Fruit fly (Drosophila melanogaster) whole organism, embryonic: ENCODE results near the gene Prosbeta6.

ENCODE experiments used
- CG10321 ChIP-seq: fragments of 200-800 bp; sonication (Bioruptor generic); IDR thresholded peaks from 2 replicates; pipeline ENCODE4 v1.3.6; 2022; ENCODE audit warnings: missing biosample characterization, missing genetic modification characterization
- CG10431 ChIP-seq: fragments of 200-800 bp; sonication (Bioruptor generic); optimal IDR thresholded peaks from 3 replicates; lab custom pipeline; 2018; ENCODE audit warnings: missing biosample characterization, mild to moderate bottlenecking, missing genetic modification characterization
- CG10543 ChIP-seq: fragments of 200-800 bp; sonication (Bioruptor generic); optimal IDR thresholded peaks from 3 replicates; lab custom pipeline; 2017; ENCODE audit warnings: missing biosample characterization, mild to moderate bottlenecking, missing genetic modification characterization, moderate library complexity
- CG11504 ChIP-seq: fragments of 200-800 bp; sonication (Bioruptor generic); optimal IDR thresholded peaks from 3 replicates; lab custom pipeline; 2019; ENCODE audit warnings: missing biosample characterization, mild to moderate bottlenecking, missing genetic modification characterization, moderate library complexity
- CG11695 ChIP-seq: fragments of 200-800 bp; sonication (Bioruptor generic); IDR thresholded peaks from 3 replicates; pipeline ENCODE4 v1.3.6; 2022; ENCODE audit warnings: missing biosample characterization, missing genetic modification characterization
- CG12744 ChIP-seq: fragments of 200-800 bp; sonication (Bioruptor generic); optimal IDR thresholded peaks from 2 replicates; lab custom pipeline; 2016; ENCODE audit warnings: missing biosample characterization, missing genetic modification characterization
- CG14667 ChIP-seq: fragments of 200-800 bp; sonication (Bioruptor generic); IDR thresholded peaks from 2 replicates; pipeline ENCODE4 v1.3.6; 2022; ENCODE audit warnings: missing biosample characterization, missing genetic modification characterization
- CG1529 ChIP-seq: fragments of 200-800 bp; sonication (Bioruptor generic); optimal IDR thresholded peaks from 3 replicates; lab custom pipeline; 2018; ENCODE audit warnings: missing biosample characterization, missing genetic modification characterization
- CG15601 ChIP-seq: fragments of 200-800 bp; sonication (Bioruptor generic); optimal IDR thresholded peaks from 3 replicates; lab custom pipeline; 2019; ENCODE audit warnings: missing biosample characterization, mild to moderate bottlenecking, missing genetic modification characterization, moderate library complexity
- CG17359 ChIP-seq: fragments of 200-800 bp; sonication (Bioruptor generic); optimal IDR thresholded peaks from 3 replicates; lab custom pipeline; 2018; ENCODE audit warnings: missing biosample characterization, mild to moderate bottlenecking, missing genetic modification characterization, moderate library complexity
- CG17568 ChIP-seq: fragments of 200-800 bp; sonication (Bioruptor generic); optimal IDR thresholded peaks from 2 replicates; lab custom pipeline; 2018; ENCODE audit warnings: missing biosample characterization, mild to moderate bottlenecking, missing genetic modification characterization, moderate library complexity
- CG17829 ChIP-seq: fragments of 200-800 bp; optimal IDR thresholded peaks from 2 replicates; lab custom pipeline; 2019; ENCODE audit warnings: missing biosample characterization, mild to moderate bottlenecking, missing genetic modification characterization, moderate library complexity
- CG31388 ChIP-seq: fragments of 200-800 bp; sonication (Bioruptor generic); optimal IDR thresholded peaks from 2 replicates; lab custom pipeline; 2016; ENCODE audit warnings: missing biosample characterization, missing genetic modification characterization
- CG3163 ChIP-seq: fragments of 200-800 bp; sonication (Bioruptor generic); optimal IDR thresholded peaks from 3 replicates; lab custom pipeline; 2016; ENCODE audit warnings: missing biosample characterization, missing genetic modification characterization
- CG32532 ChIP-seq: fragments of 200-800 bp; sonication (Bioruptor generic); IDR thresholded peaks from 2 replicates; pipeline ENCODE4 v1.3.6; 2022; ENCODE audit warnings: missing biosample characterization, missing genetic modification characterization
- CG6854 ChIP-seq: fragments of 200-800 bp; sonication (Bioruptor generic); optimal IDR thresholded peaks from 3 replicates; lab custom pipeline; 2017; ENCODE audit warnings: missing biosample characterization, mild to moderate bottlenecking, missing genetic modification characterization
- CG7372 ChIP-seq: fragments of 200-800 bp; sonication (Bioruptor generic); IDR thresholded peaks from 2 replicates; pipeline ENCODE4 v1.3.6; 2022; ENCODE audit warnings: missing biosample characterization, missing genetic modification characterization
- CG7928 ChIP-seq: fragments of 200-800 bp; sonication (Bioruptor generic); optimal IDR thresholded peaks from 2 replicates; lab custom pipeline; 2017; ENCODE audit warnings: missing biosample characterization, mild to moderate bottlenecking, missing genetic modification characterization
- CG8281 ChIP-seq: fragments of 200-800 bp; sonication (Bioruptor generic); optimal IDR thresholded peaks from 2 replicates; lab custom pipeline; 2018; ENCODE audit warnings: missing biosample characterization, mild to moderate bottlenecking, missing genetic modification characterization, moderate library complexity
- CG8924 ChIP-seq: fragments of 200-800 bp; optimal IDR thresholded peaks from 3 replicates; lab custom pipeline; 2019; ENCODE audit warnings: missing biosample characterization, mild to moderate bottlenecking, missing genetic modification characterization, moderate library complexity
- CG9817 ChIP-seq: fragments of 200-800 bp; sonication (Bioruptor generic); optimal IDR thresholded peaks from 2 replicates; lab custom pipeline; 2018; ENCODE audit warnings: missing biosample characterization, mild to moderate bottlenecking, missing genetic modification characterization, moderate library complexity
- CG9932 ChIP-seq: fragments of 200-800 bp; sonication (Bioruptor generic); IDR thresholded peaks from 2 replicates; pipeline ENCODE4 v1.3.6; 2022; ENCODE audit warnings: missing biosample characterization, missing genetic modification characterization
- Dip2 ChIP-seq: fragments of 200-800 bp; sonication (Bioruptor generic); IDR thresholded peaks from 2 replicates; pipeline ENCODE4 v1.3.6; 2022; ENCODE audit warnings: missing biosample characterization, missing genetic modification characterization
- H2.0 ChIP-seq: fragments of 200-800 bp; sonication (Bioruptor generic); IDR thresholded peaks from 2 replicates; pipeline ENCODE4 v1.3.6; 2022; ENCODE audit warnings: missing biosample characterization, missing genetic modification characterization
- Pdp1 ChIP-seq, 2 experiments: fragments of 200-800 bp; sonication (Bioruptor generic); optimal IDR thresholded peaks; 3 replicates each; lab custom pipeline; 2016; ENCODE audit warnings: missing biosample characterization in 2 of 2, missing genetic modification characterization in 2 of 2, mild to moderate bottlenecking in 1 of 2, moderate library complexity in 1 of 2
- Spps ChIP-seq: fragments of 200-800 bp; sonication (Bioruptor generic); optimal IDR thresholded peaks from 2 replicates; lab custom pipeline; 2018; ENCODE audit warnings: missing biosample characterization, mild to moderate bottlenecking, missing genetic modification characterization
- Sry-δ ChIP-seq: fragments of 200-800 bp; sonication (Bioruptor generic); optimal IDR thresholded peaks from 2 replicates; lab custom pipeline; 2016; ENCODE audit warnings: missing biosample characterization, missing genetic modification characterization
- Taf1 ChIP-seq: fragments of 200-800 bp; sonication (Bioruptor generic); IDR thresholded peaks from 2 replicates; pipeline ENCODE4 v1.3.6; 2022; ENCODE audit warnings: missing biosample characterization, missing genetic modification characterization
- Trl ChIP-seq, 3 experiments: fragments of >200 bp in 2 of 3; fragments of 200-800 bp in 1 of 3; sonication (Bioruptor generic) in 1 of 3; optimal IDR thresholded peaks; 2 replicates in 1 of 3; 3 replicates in 2 of 3; lab custom pipeline; 2016 to 2017; ENCODE audit warnings: missing biosample characterization in 1 of 3, missing genetic modification characterization in 1 of 3
- Xbp1 ChIP-seq: fragments of 200-800 bp; sonication (Bioruptor generic); optimal IDR thresholded peaks from 3 replicates; lab custom pipeline; 2016; ENCODE audit warnings: missing biosample characterization, mild to moderate bottlenecking, missing genetic modification characterization
- al ChIP-seq: fragments of 200-800 bp; sonication (Bioruptor generic); IDR thresholded peaks from 2 replicates; pipeline ENCODE4 v1.3.6; 2022; ENCODE audit warnings: missing biosample characterization, missing genetic modification characterization
- cato ChIP-seq: fragments of 200-800 bp; sonication (Bioruptor generic); optimal IDR thresholded peaks from 2 replicates; lab custom pipeline; 2016; ENCODE audit warnings: missing biosample characterization, missing genetic modification characterization, borderline replicate concordance
- danr ChIP-seq: fragments of 200-800 bp; sonication (Bioruptor generic); IDR thresholded peaks from 2 replicates; pipeline ENCODE4 v1.3.6; 2022; ENCODE audit warnings: missing biosample characterization, missing genetic modification characterization
- emc ChIP-seq: fragments of 200-800 bp; sonication (Bioruptor generic); optimal IDR thresholded peaks from 2 replicates; lab custom pipeline; 2016; ENCODE audit warnings: missing biosample characterization, missing genetic modification characterization
- exex ChIP-seq: fragments of 200-800 bp; sonication (Bioruptor generic); optimal IDR thresholded peaks from 4 replicates; lab custom pipeline; 2018; ENCODE audit warnings: missing biosample characterization, mild to moderate bottlenecking, missing genetic modification characterization, moderate library complexity
- fu2 ChIP-seq: fragments of 200-800 bp; sonication (Bioruptor generic); optimal IDR thresholded peaks from 2 replicates; lab custom pipeline; 2016; ENCODE audit warnings: missing biosample characterization, missing genetic modification characterization
- gcm2 ChIP-seq: fragments of 200-800 bp; sonication (Bioruptor generic); optimal IDR thresholded peaks from 2 replicates; lab custom pipeline; 2016; ENCODE audit warnings: missing biosample characterization, missing genetic modification characterization
- kay ChIP-seq: fragments of 200-800 bp; sonication (Bioruptor generic); optimal IDR thresholded peaks from 2 replicates; lab custom pipeline; 2016; ENCODE audit warnings: missing biosample characterization, missing genetic modification characterization
- lilli ChIP-seq: fragments of 200-800 bp; sonication (Bioruptor generic); optimal IDR thresholded peaks from 3 replicates; lab custom pipeline; 2016; ENCODE audit warnings: missing biosample characterization, missing genetic modification characterization
- maf-S ChIP-seq: fragments of 200-800 bp; sonication (Bioruptor generic); optimal IDR thresholded peaks from 2 replicates; lab custom pipeline; 2016; ENCODE audit warnings: missing biosample characterization, missing genetic modification characterization
- nom ChIP-seq: fragments of 200-800 bp; sonication (Bioruptor generic); optimal IDR thresholded peaks from 2 replicates; lab custom pipeline; 2017; ENCODE audit warnings: missing biosample characterization, missing genetic modification characterization, mild to moderate bottlenecking, moderate library complexity, missing genetic modification reagents
- peb ChIP-seq: fragments of 200-800 bp; sonication (Bioruptor generic); IDR thresholded peaks from 2 replicates; pipeline ENCODE4 v1.3.6; 2022; ENCODE audit warnings: missing biosample characterization, missing genetic modification characterization
- sens ChIP-seq: fragments of 200-800 bp; sonication (Bioruptor generic); peaks from one replicate; lab custom pipeline; 2016; ENCODE audit warnings: missing biosample characterization, missing genetic modification characterization
- seq ChIP-seq: fragments of 200-800 bp; sonication (Bioruptor generic); IDR thresholded peaks from 2 replicates; pipeline ENCODE4 v1.3.6; 2022; ENCODE audit warnings: missing biosample characterization, missing genetic modification characterization
- sisA ChIP-seq: fragments of 200-800 bp; sonication (Bioruptor generic); IDR thresholded peaks from 2 replicates; pipeline ENCODE4 v1.3.6; 2022; ENCODE audit warnings: missing biosample characterization, missing genetic modification characterization
- slou ChIP-seq: fragments of 200-800 bp; sonication (Bioruptor generic); optimal IDR thresholded peaks from 3 replicates; lab custom pipeline; 2016; ENCODE audit warnings: missing biosample characterization, missing genetic modification characterization
- sna ChIP-seq: fragments of 200-800 bp; sonication (Bioruptor generic); IDR thresholded peaks from 2 replicates; pipeline ENCODE4 v1.3.6; 2022; ENCODE audit warnings: missing biosample characterization, missing genetic modification characterization; ENCODE audit not compliant: partially characterized antibody
- vvl ChIP-seq: fragments of 200-800 bp; sonication (Bioruptor generic); IDR thresholded peaks from 2 replicates; pipeline ENCODE4 v1.3.6; 2022; ENCODE audit warnings: missing biosample characterization, missing genetic modification characterization
- zfh1 ChIP-seq: fragments of 200-800 bp; sonication (Bioruptor generic); IDR thresholded peaks from 3 replicates; pipeline ENCODE4 v1.3.6; 2022; ENCODE audit warnings: missing biosample characterization, missing genetic modification characterization

Gene Prosbeta6

DNA sequence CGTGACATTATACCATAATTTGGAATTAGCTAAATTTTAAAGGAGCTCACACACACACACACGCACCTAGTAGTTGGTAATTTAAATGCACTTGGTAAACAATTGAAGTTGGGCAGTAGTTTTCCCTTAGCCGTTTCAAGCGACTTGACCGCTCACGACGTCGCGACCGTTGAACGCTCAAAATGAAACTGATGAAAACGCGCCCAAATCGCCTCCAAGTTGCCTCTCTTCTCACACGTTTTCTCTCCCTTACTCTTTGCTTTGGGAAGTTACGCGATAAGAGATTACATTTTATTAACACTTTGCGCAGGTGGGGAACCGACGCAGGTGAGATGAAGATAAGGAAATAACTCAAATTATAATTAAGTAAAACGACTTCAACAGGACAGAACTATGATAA is 38.0 kb downstream of the Prosbeta6 start (continued):
- TF ChIP-seq CG3163 (GFP tag; lab: Kevin White, UChicago), result peak; percentile 86
- no peak for TF ChIP-seq maf-S (GFP tag; lab: Kevin White, UChicago)
- no peak for TF ChIP-seq CG6854
- no peak for TF ChIP-seq CG10321 (GFP tag; lab: Robert Waterston, UW)
- TF ChIP-seq fu2, result no peak
- TF ChIP-seq danr, result no peak
- no peak for TF ChIP-seq emc (GFP tag; lab: Kevin White, UChicago)
- TF ChIP-seq al (GFP tag; lab: Robert Waterston, UW), result no peak
- TF ChIP-seq H2.0, result no peak
- TF ChIP-seq Xbp1 (GFP tag; lab: Kevin White, UChicago), result no peak
- TF ChIP-seq CG11695 (GFP tag; lab: Robert Waterston, UW), result 0 out of 3 replicates have a peak, but pooled peaks have one; percentile 26
- TF ChIP-seq CG10543 (GFP tag; lab: Kevin White, UChicago), result peak; percentile 12
- TF ChIP-seq CG1529, result no peak
- no peak for TF ChIP-seq sisA (GFP tag; lab: Robert Waterston, UW)
- peak in 1 of 2 experiments; percentile 75 for TF ChIP-seq Pdp1 (GFP tag; optimal IDR thresholded peaks at IDR 0.05; lab: Kevin White, UChicago)
- no peak for TF ChIP-seq sna (GFP tag; lab: Robert Waterston, UW)
- no peak for TF ChIP-seq peb (GFP tag; lab: Robert Waterston, UW)
- TF ChIP-seq seq, result no peak
- peak; percentile 9 for TF ChIP-seq CG17568 (GFP tag; lab: Kevin White, UChicago)
- TF ChIP-seq CG15601, result peak; percentile 27
- TF ChIP-seq slou (GFP tag; lab: Kevin White, UChicago), result no peak
- no peak for TF ChIP-seq CG8281 (tag; lab: Kevin White, UChicago)
- TF ChIP-seq Spps (tag; lab: Kevin White, UChicago), result no peak
- no peak for TF ChIP-seq exex (tag; lab: Kevin White, UChicago)
- TF ChIP-seq CG31388 (GFP tag; lab: Kevin White, UChicago), result no peak
- TF ChIP-seq CG17359 (tag; lab: Kevin White, UChicago), result peak; percentile 17
- TF ChIP-seq CG7928 (GFP tag; lab: Kevin White, UChicago), result no peak
- no peak for TF ChIP-seq nom (GFP tag; lab: Kevin White, UChicago)
- no peak for TF ChIP-seq cato (GFP tag; lab: Kevin White, UChicago)
- TF ChIP-seq Dip2 (GFP tag; lab: Robert Waterston, UW), result no peak
- no peak for TF ChIP-seq lilli (GFP tag; lab: Kevin White, UChicago)

DNA sequence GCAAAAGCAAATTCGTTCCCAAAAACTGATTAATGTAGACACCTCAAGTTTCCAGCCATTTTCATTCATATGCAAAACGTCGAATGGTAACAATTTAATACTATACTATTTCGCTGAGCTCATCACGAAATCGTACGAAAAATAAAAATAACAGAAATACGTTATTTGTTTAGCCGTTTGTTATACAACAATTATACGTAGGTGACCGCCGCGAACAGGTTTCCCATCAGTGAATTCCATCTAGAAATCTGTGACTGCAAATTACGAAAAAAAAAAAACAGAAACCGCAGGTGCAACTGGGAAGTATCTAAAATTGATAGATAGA is 38.5 kb downstream of the Prosbeta6 start:
- TF ChIP-seq zfh1 (GFP tag; lab: Robert Waterston, UW) (0 out of 3 replicates have a peak, but pooled peaks have one; percentile 0), CG11504 (tag; lab: Kevin White, UChicago) (peak; percentile 9), sens (GFP tag; lab: Kevin White, UChicago) (peak; percentile 54), Pdp1 (GFP tag; optimal IDR thresholded peaks at IDR 0.05; lab: Kevin White, UChicago) (peak in 1 of 2 experiments; percentile 71), Sry-δ (GFP tag; lab: Kevin White, UChicago) (no peak)

DNA sequence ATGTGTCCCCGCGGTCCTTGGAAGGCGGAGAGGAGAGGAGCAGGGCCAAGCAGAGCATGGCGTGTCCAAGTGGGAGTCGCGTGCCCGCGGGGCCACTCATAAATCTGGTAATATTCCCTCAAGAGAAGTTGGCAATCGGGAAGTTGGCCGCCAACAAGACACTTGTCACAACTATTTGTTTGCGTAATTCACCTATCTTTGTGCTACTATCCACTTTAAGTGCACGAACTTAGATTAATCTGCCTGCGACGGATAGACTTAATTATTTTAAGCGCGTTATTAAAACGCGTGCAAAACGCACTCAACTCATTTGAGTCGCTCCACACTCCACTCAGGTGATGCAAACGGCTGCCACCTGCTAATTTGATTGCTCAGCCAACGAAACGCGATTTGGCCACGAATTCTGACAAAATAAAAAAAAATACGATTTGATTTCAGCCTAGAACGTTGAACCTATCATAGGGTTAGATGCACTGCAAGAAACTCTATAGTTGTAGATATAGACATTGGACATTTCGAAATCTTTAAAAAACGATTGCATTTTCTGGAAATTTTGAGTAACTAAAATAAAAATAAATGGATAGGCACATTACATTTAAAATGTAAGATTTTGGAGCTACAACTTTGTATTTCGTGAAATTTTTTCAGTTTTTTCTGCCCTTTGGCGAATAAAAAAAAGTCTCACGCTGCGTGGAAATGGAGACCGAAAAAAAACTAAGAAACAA is 39.0 kb downstream of the Prosbeta6 start:
- TF ChIP-seq kay (peak; percentile 17), CG14667 (GFP tag; lab: Robert Waterston, UW) (peak; percentile 62), Taf1 (GFP tag; lab: Robert Waterston, UW) (no peak), gcm2 (no peak), vvl (GFP tag; lab: Robert Waterston, UW) (peak; percentile 22; the same call in 1 of the 2 replicates), CG10431 (GFP tag; lab: Kevin White, UChicago) (peak; percentile 5), CG9817 (tag; lab: Kevin White, UChicago) (peak; percentile 24), CG7372 (GFP tag; lab: Robert Waterston, UW) (peak; percentile 56; the same call in 1 of the 2 replicates), Trl (optimal IDR thresholded peaks at IDR 0.05; lab: Kevin White, UChicago) (no peak), Trl (GFP tag; optimal IDR thresholded peaks at IDR 0.05; lab: Kevin White, UChicago) (peak; percentile 38), CG8924 (tag; lab: Kevin White, UChicago) (peak; percentile 60), CG17829 (peak; percentile 27), CG9932 (peak; percentile 57), CG32532 (GFP tag; lab: Robert Waterston, UW) (peak; percentile 83), CG12744 (GFP tag; lab: Kevin White, UChicago) (peak; percentile 45)
